Fruit fly (Drosophila melanogaster): Measurements from ENCODE around the gene Kcmf1.
A peak's percentile ranks its signal among the peaks of the same experiment; 100 is the strongest.

Kcmf1 gene

DNA sequence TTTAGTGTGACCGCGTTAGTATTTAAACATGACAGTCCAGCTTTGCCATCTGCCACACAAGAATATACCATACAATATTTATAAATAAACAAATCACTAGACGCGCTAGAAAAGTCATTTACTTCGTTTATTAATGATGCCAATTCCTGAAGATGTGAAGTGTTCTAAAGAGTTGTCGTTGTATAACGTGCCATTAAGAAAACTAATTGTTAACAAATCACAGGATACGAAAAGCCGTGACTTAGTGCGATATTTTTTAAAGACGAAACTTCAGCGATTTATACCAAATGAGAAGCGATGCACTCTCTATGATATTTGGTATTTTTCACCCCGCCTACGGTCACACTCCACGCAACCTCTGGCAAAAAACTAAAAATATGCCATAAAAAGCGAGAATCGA, 24.7 kb upstream of the Kcmf1 start, which contains the start of gene neur (continued):
- no peak for TF ChIP-seq CG11560 (tag; IDR thresholded peaks at IDR 0.05)
- TF ChIP-seq CrebB (tag; optimal IDR thresholded peaks at IDR 0.05): peak; percentile 18
- peak; percentile 15 for TF ChIP-seq CG4328 (GFP tag; optimal IDR thresholded peaks at IDR 0.05)
- TF ChIP-seq Dfd (GFP tag; optimal IDR thresholded peaks at IDR 0.05): no peak
- peak; percentile 90 for TF ChIP-seq CG31441 (GFP tag; IDR thresholded peaks at IDR 0.05)
- TF ChIP-seq D19B (GFP tag; optimal IDR thresholded peaks at IDR 0.05): no peak
- peak; percentile 50 for TF ChIP-seq CG15601 (tag; optimal IDR thresholded peaks at IDR 0.05)
- no peak for TF ChIP-seq CG11695 (GFP tag; IDR thresholded peaks at IDR 0.05)
- TF ChIP-seq CG10321 (GFP tag; IDR thresholded peaks at IDR 0.05): no peak
- TF ChIP-seq C15 (GFP tag; IDR thresholded peaks at IDR 0.05): no peak
- TF ChIP-seq GATAe (GFP tag; conservative IDR thresholded peaks at IDR 0.05): no peak
- TF ChIP-seq cad (GFP tag; optimal IDR thresholded peaks at IDR 0.05): no peak
- TF ChIP-seq CG17361 (GFP tag; IDR thresholded peaks at IDR 0.05): peak; percentile 60; the same call in 2 of the 3 replicates
- peak; percentile 29 for TF ChIP-seq CG1603 (tag; optimal IDR thresholded peaks at IDR 0.05)
- TF ChIP-seq gcm2 (GFP tag; optimal IDR thresholded peaks at IDR 0.05): no peak
- TF ChIP-seq bbx (GFP tag; IDR thresholded peaks at IDR 0.05; ENCODE audit: partially characterized antibody): peak; percentile 60; the same call in 1 of the 2 replicates
- peak; percentile 39; the same call in 1 of the 2 replicates for TF ChIP-seq slbo (GFP tag; IDR thresholded peaks at IDR 0.05)
- no peak for TF ChIP-seq CG11085 (GFP tag; IDR thresholded peaks at IDR 0.05)
- peak; percentile 26 for TF ChIP-seq CG30403 (GFP tag; optimal IDR thresholded peaks at IDR 0.05)
- no peak for TF ChIP-seq sd (tag; optimal IDR thresholded peaks at IDR 0.05)
- TF ChIP-seq Awh (GFP tag; IDR thresholded peaks at IDR 0.05): no peak
- TF ChIP-seq CG6683 (GFP tag; optimal IDR thresholded peaks at IDR 0.05): no peak
- TF ChIP-seq CG3281 (GFP tag; optimal IDR thresholded peaks at IDR 0.05): peak; percentile 39
- no peak for TF ChIP-seq CG8359 (GFP tag; optimal IDR thresholded peaks at IDR 0.05; ENCODE audit: borderline replicate concordance)
- TF ChIP-seq Deaf1 (tag; optimal IDR thresholded peaks at IDR 0.05): peak; percentile 26
- TF ChIP-seq disco-r (GFP tag; optimal IDR thresholded peaks at IDR 0.05): no peak
- TF ChIP-seq bcd (GFP tag; optimal IDR thresholded peaks at IDR 0.05): peak; percentile 58
- TF ChIP-seq CG4617 (GFP tag; optimal IDR thresholded peaks at IDR 0.05; ENCODE audit: borderline replicate concordance): peak; percentile 58
- peak; percentile 8 for TF ChIP-seq Sox100B (GFP tag; optimal IDR thresholded peaks at IDR 0.05)
- TF ChIP-seq CG9797 (GFP tag; optimal IDR thresholded peaks at IDR 0.05): peak; percentile 88
- no peak for TF ChIP-seq CG15696 (tag; optimal IDR thresholded peaks at IDR 0.05)
- peak; percentile 58; the same call in 1 of the 2 replicates for TF ChIP-seq ato (GFP tag; IDR thresholded peaks at IDR 0.05; ENCODE audit: partially characterized antibody)
- TF ChIP-seq Jarid2 (GFP tag; optimal IDR thresholded peaks at IDR 0.05): no peak
- TF ChIP-seq org-1 (GFP tag; optimal IDR thresholded peaks at IDR 0.05): no peak
- no peak for TF ChIP-seq Gsc (GFP tag; IDR thresholded peaks at IDR 0.05)
- TF ChIP-seq oc (tag; optimal IDR thresholded peaks at IDR 0.05): no peak
- peak; percentile 45; the same call in 1 of the 2 replicates for TF ChIP-seq CG9932 (GFP tag; IDR thresholded peaks at IDR 0.05)
- no peak for TF ChIP-seq CG7987 (GFP tag; optimal IDR thresholded peaks at IDR 0.05)
- no peak for TF ChIP-seq Doc2 (GFP tag; IDR thresholded peaks at IDR 0.05)
- TF ChIP-seq nmo (GFP tag; optimal IDR thresholded peaks at IDR 0.05): peak; percentile 72
- TF ChIP-seq CG33557 (GFP tag; optimal IDR thresholded peaks at IDR 0.05): peak; percentile 25
- TF ChIP-seq klu (GFP tag; IDR thresholded peaks at IDR 0.05): no peak
- peak; percentile 18 for TF ChIP-seq lab (GFP tag; optimal IDR thresholded peaks at IDR 0.05)
- no peak for TF ChIP-seq sob (GFP tag; IDR thresholded peaks at IDR 0.05)
- TF ChIP-seq CG2120 (GFP tag; optimal IDR thresholded peaks at IDR 0.05): peak; percentile 19
- TF ChIP-seq hth (optimal IDR thresholded peaks at IDR 0.05): no peak
- no peak for TF ChIP-seq Adf1 (GFP tag; IDR thresholded peaks at IDR 0.05)
- no peak for TF ChIP-seq Bteb2 (GFP tag; optimal IDR thresholded peaks at IDR 0.05)
- no peak for TF ChIP-seq eyg (GFP tag; optimal IDR thresholded peaks at IDR 0.05)
- TF ChIP-seq tin (GFP tag; optimal IDR thresholded peaks at IDR 0.05): no peak
- no peak for TF ChIP-seq CG16815 (GFP tag; optimal IDR thresholded peaks at IDR 0.05)
- TF ChIP-seq odd (GFP tag; optimal IDR thresholded peaks at IDR 0.05): no peak
